Fruit fly (Drosophila melanogaster) whole organism, wandering third instar larva: ENCODE data around the gene ND-15.

ENCODE experiments used
- Abd-B ChIP-seq: fragments of >200 bp; optimal IDR thresholded peaks from 2 replicates; lab custom pipeline; 2017; ENCODE audit warnings: missing biosample characterization, missing genetic modification characterization
- CG32264 ChIP-seq: fragments of 200-800 bp; sonication (Bioruptor generic); optimal IDR thresholded peaks from 2 replicates; lab custom pipeline; 2016; ENCODE audit warnings: missing biosample characterization, missing genetic modification characterization
- CG9705 ChIP-seq: fragments of 200-800 bp; sonication (Bioruptor generic); optimal IDR thresholded peaks from 2 replicates; lab custom pipeline; 2018; ENCODE audit warnings: missing biosample characterization, mild to moderate bottlenecking, missing genetic modification characterization
- CrebA ChIP-seq: fragments of 200-800 bp; sonication (Bioruptor generic); optimal IDR thresholded peaks from 2 replicates; lab custom pipeline; 2016; ENCODE audit warnings: missing biosample characterization, mild to moderate bottlenecking, missing genetic modification characterization, borderline replicate concordance
- Dfd ChIP-seq: fragments of >200 bp; optimal IDR thresholded peaks from 2 replicates; lab custom pipeline; 2017; ENCODE audit warnings: missing biosample characterization, missing genetic modification characterization
- Dif ChIP-seq: fragments of 200-275, 200-300 bp; sonication (Bioruptor generic); optimal IDR thresholded peaks from 2 replicates; lab custom pipeline; 2018; ENCODE audit warnings: missing biosample characterization, missing genetic modification characterization; ENCODE audit not compliant: partially characterized antibody
- GATAd ChIP-seq: sonication (Bioruptor generic); optimal IDR thresholded peaks from 2 replicates; lab custom pipeline; 2016; ENCODE audit warnings: missing biosample characterization, missing genetic modification characterization
- HLH106 ChIP-seq: fragments of 200-800 bp; optimal IDR thresholded peaks from 3 replicates; lab custom pipeline; 2019; ENCODE audit warnings: missing biosample characterization, mild to moderate bottlenecking, missing genetic modification characterization, moderate library complexity
- Hnf4 ChIP-seq: fragments of 200-800 bp; sonication (Bioruptor generic); optimal IDR thresholded peaks from 2 replicates; lab custom pipeline; 2016; ENCODE audit warnings: missing biosample characterization, mild to moderate bottlenecking, missing genetic modification characterization
- Hr78 ChIP-seq: fragments of >200 bp; optimal IDR thresholded peaks from 2 replicates; lab custom pipeline; 2017; ENCODE audit warnings: missing biosample characterization, missing genetic modification characterization
- Hr83 ChIP-seq: fragments of 200-300 bp; sonication (Bioruptor generic); optimal IDR thresholded peaks from 2 replicates; lab custom pipeline; 2016; ENCODE audit warnings: missing biosample characterization, mild to moderate bottlenecking, missing genetic modification characterization, moderate library complexity; ENCODE audit not compliant: poor library complexity, severe bottlenecking
- Jra ChIP-seq: sonication (Bioruptor generic); optimal IDR thresholded peaks from 2 replicates; lab custom pipeline; 2016; ENCODE audit warnings: missing biosample characterization, missing genetic modification characterization
- Mio ChIP-seq: sonication (Bioruptor generic); optimal IDR thresholded peaks from 2 replicates; lab custom pipeline; 2016; ENCODE audit warnings: missing biosample characterization, missing genetic modification characterization
- Myc ChIP-seq: fragments of >200 bp; optimal IDR thresholded peaks from 2 replicates; lab custom pipeline; 2017
- N ChIP-seq: fragments of >200 bp; optimal IDR thresholded peaks from 2 replicates; lab custom pipeline; 2018; ENCODE audit warnings: missing biosample characterization, missing external identifiers, missing genetic modification characterization
- OdsH ChIP-seq: fragments of 200-800 bp; sonication (Bioruptor generic); optimal IDR thresholded peaks from 2 replicates; lab custom pipeline; 2016; ENCODE audit warnings: missing biosample characterization, mild to moderate bottlenecking, missing genetic modification characterization
- Rel ChIP-seq, 2 experiments: fragments of 200-800 bp; sonication (Bioruptor generic) in 1 of 2; optimal IDR thresholded peaks; 2 replicates in 1 of 2; 3 replicates in 1 of 2; lab custom pipeline; 2016 to 2019; ENCODE audit warnings: mild to moderate bottlenecking in 2 of 2, missing biosample characterization in 2 of 2, missing genetic modification characterization in 2 of 2, moderate library complexity in 1 of 2
- Sp1 ChIP-seq: fragments of 200-800 bp; sonication (Bioruptor generic); optimal IDR thresholded peaks from 3 replicates; lab custom pipeline; 2019; ENCODE audit warnings: missing biosample characterization, mild to moderate bottlenecking, missing genetic modification characterization, moderate library complexity
- Vsx2 ChIP-seq: fragments of 200-300, 225-300 bp; sonication (Bioruptor generic); optimal IDR thresholded peaks from 2 replicates; lab custom pipeline; 2018; ENCODE audit warnings: missing biosample characterization, missing genetic modification characterization; ENCODE audit not compliant: partially characterized antibody
- br ChIP-seq: fragments of 200-800 bp; sonication (Bioruptor generic); optimal IDR thresholded peaks from 2 replicates; lab custom pipeline; 2016; ENCODE audit warnings: missing biosample characterization, missing genetic modification characterization
- brk ChIP-seq: fragments of 200-800 bp; sonication (Bioruptor generic); optimal IDR thresholded peaks from 2 replicates; lab custom pipeline; 2016; ENCODE audit warnings: missing biosample characterization, mild to moderate bottlenecking, missing genetic modification characterization
- dl ChIP-seq, 2 experiments: fragments of 175-275, 200-275 bp in 1 of 2; fragments of 200-275 bp in 1 of 2; sonication (Bioruptor generic); optimal IDR thresholded peaks; lab custom pipeline; 2018; ENCODE audit warnings: mild to moderate bottlenecking in 2 of 2, missing biosample characterization in 2 of 2, missing genetic modification characterization in 2 of 2, moderate library complexity in 2 of 2; ENCODE audit not compliant: partially characterized antibody in 2 of 2, insufficient read depth in 1 of 2
- dmrt93B ChIP-seq: fragments of 200-800 bp; sonication (Bioruptor generic); optimal IDR thresholded peaks from 2 replicates; lab custom pipeline; 2018; ENCODE audit warnings: missing biosample characterization, mild to moderate bottlenecking, missing genetic modification characterization
- dsf ChIP-seq: sonication (Bioruptor generic); optimal IDR thresholded peaks from 2 replicates; lab custom pipeline; 2016; ENCODE audit warnings: missing biosample characterization, missing genetic modification characterization, borderline replicate concordance
- ey ChIP-seq: fragments of 200-800 bp; sonication (Bioruptor generic); optimal IDR thresholded peaks from 2 replicates; lab custom pipeline; 2016; ENCODE audit warnings: missing biosample characterization, missing genetic modification characterization
- foxo ChIP-seq, 2 experiments: fragments of 200-800 bp; sonication (Bioruptor generic); optimal IDR thresholded peaks; 2 replicates in 1 of 2; 3 replicates in 1 of 2; lab custom pipeline; 2016 to 2017; ENCODE audit warnings: missing biosample characterization in 2 of 2, missing genetic modification characterization in 2 of 2
- fru ChIP-seq: fragments of 200-800 bp; sonication (Bioruptor generic); optimal IDR thresholded peaks from 3 replicates; lab custom pipeline; 2016; ENCODE audit warnings: missing biosample characterization, mild to moderate bottlenecking, missing genetic modification characterization
- h ChIP-seq: fragments of 200-800 bp; sonication (Bioruptor generic); optimal IDR thresholded peaks from 3 replicates; lab custom pipeline; 2016; ENCODE audit warnings: missing biosample characterization, mild to moderate bottlenecking, missing genetic modification characterization
- jim ChIP-seq: fragments of 175-275, 200-325 bp; sonication (Bioruptor generic); optimal IDR thresholded peaks from 2 replicates; lab custom pipeline; 2016; ENCODE audit warnings: missing biosample characterization, mild to moderate bottlenecking, missing genetic modification characterization
- lola ChIP-seq: fragments of >200 bp; optimal IDR thresholded peaks from 2 replicates; lab custom pipeline; 2017; ENCODE audit warnings: missing biosample characterization, missing genetic modification characterization
- pan ChIP-seq: fragments of >200 bp; optimal IDR thresholded peaks from 2 replicates; lab custom pipeline; 2017
- psq ChIP-seq: fragments of 200-800 bp; sonication (Bioruptor generic); optimal IDR thresholded peaks from 3 replicates; lab custom pipeline; 2017; ENCODE audit warnings: missing biosample characterization, mild to moderate bottlenecking, missing genetic modification characterization, moderate library complexity
- rgr ChIP-seq: fragments of 200-800 bp; sonication (Bioruptor generic); optimal IDR thresholded peaks from 3 replicates; lab custom pipeline; 2016; ENCODE audit warnings: missing biosample characterization, mild to moderate bottlenecking, missing genetic modification characterization
- sage ChIP-seq: fragments of 200-800 bp; sonication (Bioruptor generic); optimal IDR thresholded peaks from 2 replicates; lab custom pipeline; 2016; ENCODE audit warnings: missing biosample characterization, mild to moderate bottlenecking, missing genetic modification characterization
- sv ChIP-seq: fragments of 200-800 bp; sonication (Bioruptor generic); optimal IDR thresholded peaks from 3 replicates; lab custom pipeline; 2016; ENCODE audit warnings: missing biosample characterization, missing genetic modification characterization
- tai ChIP-seq: sonication (Bioruptor generic); optimal IDR thresholded peaks from 2 replicates; lab custom pipeline; 2016; ENCODE audit warnings: missing biosample characterization, missing genetic modification characterization
- usp ChIP-seq: fragments of >200 bp; optimal IDR thresholded peaks from 2 replicates; lab custom pipeline; 2017; ENCODE audit warnings: missing biosample characterization, missing genetic modification characterization
- woc ChIP-seq: sonication (Bioruptor generic); optimal IDR thresholded peaks from 2 replicates; lab custom pipeline; 2016; ENCODE audit warnings: missing biosample characterization, mild to moderate bottlenecking, missing genetic modification characterization

ND-15 gene

dm6 chr2L:160581-161452 lies 46.3 kb downstream of the ND-15 start:
- TF ChIP-seq jim (GFP tag; lab: Kevin White, UChicago): peak; percentile 89
- TF ChIP-seq Hr83 (GFP tag; lab: Kevin White, UChicago): peak; percentile 77
- TF ChIP-seq Hr78 (GFP tag; lab: Kevin White, UChicago): no peak
- TF ChIP-seq usp: no peak
- peak; percentile 79 for TF ChIP-seq Sp1 (GFP tag; lab: Kevin White, UChicago)
- peak; percentile 48 for TF ChIP-seq OdsH (GFP tag; lab: Kevin White, UChicago)
- TF ChIP-seq GATAd (GFP tag; lab: Kevin White, UChicago): no peak
- TF ChIP-seq N (GFP tag; lab: Kevin White, UChicago): no peak
- TF ChIP-seq sv (GFP tag; lab: Kevin White, UChicago): peak; percentile 57
- peak; percentile 75 for TF ChIP-seq fru (GFP tag; lab: Kevin White, UChicago)
- no peak for TF ChIP-seq ey (GFP tag; lab: Kevin White, UChicago)
- peak; percentile 54 for TF ChIP-seq tai (GFP tag; lab: Kevin White, UChicago)
- TF ChIP-seq brk (GFP tag; lab: Kevin White, UChicago): peak; percentile 94
- peak; percentile 74 for TF ChIP-seq Jra
- peak; percentile 81 for TF ChIP-seq br (GFP tag; lab: Kevin White, UChicago)
- TF ChIP-seq Myc (lab: Kevin White, UChicago): no peak
- peak; percentile 98 for TF ChIP-seq Rel (GFP tag; optimal IDR thresholded peaks at IDR 0.05; lab: Kevin White, UChicago)
- TF ChIP-seq Rel (tag; optimal IDR thresholded peaks at IDR 0.05; lab: Kevin White, UChicago): peak; percentile 57
- peak; percentile 82 for TF ChIP-seq h
- TF ChIP-seq CG9705 (GFP tag; lab: Kevin White, UChicago): peak; percentile 33
- no peak for TF ChIP-seq Abd-B (GFP tag; lab: Kevin White, UChicago)
- peak; percentile 14 for TF ChIP-seq Mio
- peak; percentile 55 for TF ChIP-seq Dif
- peak; percentile 9 to 91 for TF ChIP-seq foxo (GFP tag; optimal IDR thresholded peaks at IDR 0.05; lab: Kevin White, UChicago)
- no peak for TF ChIP-seq dmrt93B (GFP tag; lab: Kevin White, UChicago)
- no peak for TF ChIP-seq lola (GFP tag; lab: Kevin White, UChicago)
- TF ChIP-seq pan (lab: Kevin White, UChicago): no peak
- no peak for TF ChIP-seq Dfd (GFP tag; lab: Kevin White, UChicago)
- TF ChIP-seq HLH106 (tag; lab: Kevin White, UChicago): peak; percentile 8
- peak; percentile 5 to 39 for TF ChIP-seq dl (GFP tag; optimal IDR thresholded peaks at IDR 0.05; lab: Kevin White, UChicago; ENCODE audit: insufficient read depth in 1 of 2, partially characterized antibody in 2 of 2)
- peak; percentile 74 for TF ChIP-seq Vsx2 (GFP tag; lab: Kevin White, UChicago)
- TF ChIP-seq rgr (GFP tag; lab: Kevin White, UChicago): peak; percentile 50
- peak; percentile 45 for TF ChIP-seq dsf
- TF ChIP-seq psq: peak; percentile 65
- peak; percentile 90 for TF ChIP-seq sage (GFP tag; lab: Kevin White, UChicago)
- TF ChIP-seq CrebA: peak; percentile 97
- TF ChIP-seq woc (GFP tag; lab: Kevin White, UChicago): peak; percentile 40
- TF ChIP-seq CG32264 (GFP tag; lab: Kevin White, UChicago): peak; percentile 48
- TF ChIP-seq Hnf4 (GFP tag; lab: Kevin White, UChicago): peak; percentile 72

dm6 chr2L:161453-162175 lies 47.1 kb downstream of the ND-15 start:
- TF ChIP-seq sage (GFP tag; lab: Kevin White, UChicago) (peak; percentile 67), CG32264 (GFP tag; lab: Kevin White, UChicago) (peak; percentile 51), HLH106 (tag; lab: Kevin White, UChicago) (no peak), Hnf4 (GFP tag; lab: Kevin White, UChicago) (peak; percentile 74), pan (lab: Kevin White, UChicago) (no peak), Sp1 (GFP tag; lab: Kevin White, UChicago) (peak; percentile 73), dmrt93B (GFP tag; lab: Kevin White, UChicago) (no peak), CrebA (peak; percentile 90), Mio (no peak), ey (GFP tag; lab: Kevin White, UChicago) (no peak), sv (GFP tag; lab: Kevin White, UChicago) (peak; percentile 28), psq (peak; percentile 54), CG9705 (GFP tag; lab: Kevin White, UChicago) (no peak), fru (GFP tag; lab: Kevin White, UChicago) (peak; percentile 43), foxo (GFP tag; optimal IDR thresholded peaks at IDR 0.05; lab: Kevin White, UChicago) (peak; percentile 17 to 75), Jra (peak; percentile 83), dl (GFP tag; optimal IDR thresholded peaks at IDR 0.05; lab: Kevin White, UChicago; ENCODE audit: insufficient read depth in 1 of 2, partially characterized antibody in 2 of 2) (peak in 1 of 2 experiments; percentile 50), Abd-B (GFP tag; lab: Kevin White, UChicago) (peak; percentile 20), Vsx2 (GFP tag; lab: Kevin White, UChicago) (peak; percentile 47), OdsH (GFP tag; lab: Kevin White, UChicago) (peak; percentile 22), N (GFP tag; lab: Kevin White, UChicago) (peak; percentile 86), dsf (no peak), h (peak; percentile 61), Rel (GFP tag; optimal IDR thresholded peaks at IDR 0.05; lab: Kevin White, UChicago) (peak; percentile 48), Rel (tag; optimal IDR thresholded peaks at IDR 0.05; lab: Kevin White, UChicago) (peak; percentile 71), br (GFP tag; lab: Kevin White, UChicago) (peak; percentile 53), lola (GFP tag; lab: Kevin White, UChicago) (no peak), Hr78 (GFP tag; lab: Kevin White, UChicago) (no peak), tai (GFP tag; lab: Kevin White, UChicago) (peak; percentile 71), Dfd (GFP tag; lab: Kevin White, UChicago) (no peak), jim (GFP tag; lab: Kevin White, UChicago) (no peak), Hr83 (GFP tag; lab: Kevin White, UChicago) (peak; percentile 61), Myc (lab: Kevin White, UChicago) (no peak), woc (GFP tag; lab: Kevin White, UChicago) (no peak)
